Worm (Caenorhabditis elegans): ENCODE measurements around the gene F08G12.3.

- TF ChIP-seq nhr-76 (tag; optimal IDR thresholded peaks at IDR 0.05) (no peak), hlh-1 (tag; optimal IDR thresholded peaks at IDR 0.05) (peak; percentile 14), lin-13 (tag; optimal IDR thresholded peaks at IDR 0.05) (peak; percentile 17), nhr-28 (tag; optimal IDR thresholded peaks at IDR 0.05) (no peak), blmp-1 (tag; optimal IDR thresholded peaks at IDR 0.05) (no peak), tbx-8 (GFP tag; optimal IDR thresholded peaks at IDR 0.05) (no peak), unc-39 (tag; optimal IDR thresholded peaks at IDR 0.05) (no peak)
Observed at ce11 chrX:11257071-11257470, 43.0 kb upstream of the F08G12.3 start, which contains the start of gene C03A3.1.
